Fruit fly (Drosophila melanogaster) whole organism, embryonic: ENCODE data around the gene CG33267.

ENCODE experiments used
- Blimp-1 ChIP-seq: fragments of 200-800 bp; sonication (Bioruptor generic); optimal IDR thresholded peaks from 3 replicates; lab custom pipeline; 2018; ENCODE audit warnings: missing biosample characterization, missing genetic modification characterization, mild to moderate bottlenecking, moderate library complexity, missing genetic modification reagents
- CG1024 ChIP-seq: fragments of 200-800 bp; sonication (Bioruptor generic); IDR thresholded peaks from 2 replicates; pipeline ENCODE4 v1.3.6; 2022; ENCODE audit warnings: missing biosample characterization, missing genetic modification characterization
- CG10959 ChIP-seq: fragments of 200-800 bp; sonication (Bioruptor generic); IDR thresholded peaks from 2 replicates; pipeline ENCODE4 v1.3.6; 2022; ENCODE audit warnings: missing biosample characterization, missing genetic modification characterization
- CG11504 ChIP-seq: fragments of 200-800 bp; sonication (Bioruptor generic); optimal IDR thresholded peaks from 3 replicates; lab custom pipeline; 2019; ENCODE audit warnings: missing biosample characterization, mild to moderate bottlenecking, missing genetic modification characterization, moderate library complexity
- CG12391 ChIP-seq: fragments of 200-800 bp; sonication (Bioruptor generic); optimal IDR thresholded peaks from 3 replicates; lab custom pipeline; 2018; ENCODE audit warnings: missing biosample characterization, mild to moderate bottlenecking, missing genetic modification characterization, moderate library complexity
- CG12659 ChIP-seq: fragments of 200-800 bp; sonication (Bioruptor generic); optimal IDR thresholded peaks from 3 replicates; lab custom pipeline; 2017; ENCODE audit warnings: mild to moderate bottlenecking, missing biosample characterization, missing genetic modification reagents, missing genetic modification characterization
- CG14014 ChIP-seq: fragments of 200-800 bp; sonication (Bioruptor generic); IDR thresholded peaks from 2 replicates; pipeline ENCODE4 v1.3.6; 2022; ENCODE audit warnings: missing biosample characterization, missing genetic modification characterization
- CG17359 ChIP-seq: fragments of 200-800 bp; sonication (Bioruptor generic); optimal IDR thresholded peaks from 3 replicates; lab custom pipeline; 2018; ENCODE audit warnings: missing biosample characterization, mild to moderate bottlenecking, missing genetic modification characterization, moderate library complexity
- CG17912 ChIP-seq: fragments of 200-800 bp; sonication (Bioruptor generic); optimal IDR thresholded peaks from 2 replicates; lab custom pipeline; 2018; ENCODE audit warnings: missing biosample characterization, mild to moderate bottlenecking, missing genetic modification characterization
- CG18599 ChIP-seq: fragments of 200-800 bp; sonication (Bioruptor generic); optimal IDR thresholded peaks from 3 replicates; lab custom pipeline; 2017; ENCODE audit warnings: missing biosample characterization, missing genetic modification characterization, mild to moderate bottlenecking, moderate library complexity, missing genetic modification reagents
- CG2116 ChIP-seq: fragments of 200-800 bp; sonication (Bioruptor generic); optimal IDR thresholded peaks from 3 replicates; lab custom pipeline; 2018; ENCODE audit warnings: missing biosample characterization, mild to moderate bottlenecking, missing genetic modification characterization
- CG30431 ChIP-seq: fragments of 200-800 bp; sonication (Bioruptor generic); optimal IDR thresholded peaks from 2 replicates; lab custom pipeline; 2017; ENCODE audit warnings: missing biosample characterization, missing genetic modification characterization
- CG32767 ChIP-seq: fragments of 200-800 bp; sonication (Bioruptor generic); IDR thresholded peaks from 2 replicates; pipeline ENCODE4 v1.3.6; 2022; ENCODE audit warnings: missing biosample characterization, missing genetic modification characterization
- CG32772 ChIP-seq: fragments of 200-800 bp; sonication (Bioruptor generic); IDR thresholded peaks from 2 replicates; pipeline ENCODE4 v1.3.6; 2022; ENCODE audit warnings: missing biosample characterization, missing genetic modification characterization
- CG33213 ChIP-seq: fragments of 200-800 bp; sonication (Bioruptor generic); optimal IDR thresholded peaks from 3 replicates; lab custom pipeline; 2016; ENCODE audit warnings: missing biosample characterization, missing genetic modification characterization
- CG4854 ChIP-seq: fragments of 200-800 bp; sonication (Bioruptor generic); optimal IDR thresholded peaks from 2 replicates; lab custom pipeline; 2016; ENCODE audit warnings: missing biosample characterization, missing genetic modification characterization, inconsistent platforms
- CG9437 ChIP-seq: fragments of 200-800 bp; sonication (Bioruptor generic); optimal IDR thresholded peaks from 2 replicates; lab custom pipeline; 2018; ENCODE audit warnings: missing biosample characterization, mild to moderate bottlenecking, missing genetic modification characterization
- CG9727 ChIP-seq: fragments of 200-800 bp; sonication (Bioruptor generic); optimal IDR thresholded peaks from 3 replicates; lab custom pipeline; 2017; ENCODE audit warnings: missing biosample characterization, mild to moderate bottlenecking, missing genetic modification characterization
- D19A ChIP-seq: fragments of 200-800 bp; optimal IDR thresholded peaks from 3 replicates; lab custom pipeline; 2019; ENCODE audit warnings: missing biosample characterization, mild to moderate bottlenecking, missing genetic modification characterization, moderate library complexity
- Dek ChIP-seq: fragments of 200-800 bp; sonication (Bioruptor generic); optimal IDR thresholded peaks from 3 replicates; lab custom pipeline; 2019; ENCODE audit warnings: missing biosample characterization, mild to moderate bottlenecking, missing genetic modification characterization, moderate library complexity
- E2f2 ChIP-seq: fragments of 200-800 bp; sonication (Bioruptor generic); IDR thresholded peaks from 2 replicates; pipeline ENCODE4 v1.3.6; 2022; ENCODE audit warnings: missing biosample characterization, missing genetic modification characterization
- H15 ChIP-seq: fragments of 200-800 bp; sonication (Bioruptor generic); IDR thresholded peaks from 3 replicates; pipeline ENCODE4 v1.3.6; 2022; ENCODE audit warnings: missing biosample characterization, missing genetic modification characterization
- HLHmδ ChIP-seq: fragments of 200-800 bp; sonication (Bioruptor generic); optimal IDR thresholded peaks from 2 replicates; lab custom pipeline; 2018; ENCODE audit warnings: missing biosample characterization, mild to moderate bottlenecking, missing genetic modification characterization, moderate library complexity
- Hsf ChIP-seq: fragments of 200-800 bp; sonication (Bioruptor generic); optimal IDR thresholded peaks from 3 replicates; lab custom pipeline; 2016; ENCODE audit warnings: missing biosample characterization, missing genetic modification characterization
- Mad ChIP-seq: fragments of 200-800 bp; sonication (Bioruptor generic); optimal IDR thresholded peaks from 2 replicates; lab custom pipeline; 2016; ENCODE audit warnings: missing biosample characterization, missing genetic modification characterization
- Ravus ChIP-seq: fragments of 200-800 bp; sonication (Bioruptor generic); IDR thresholded peaks from 2 replicates; pipeline ENCODE4 v1.3.6; 2022; ENCODE audit warnings: missing biosample characterization, missing genetic modification characterization
- Ssrp ChIP-seq: fragments of 200-800 bp; sonication (Bioruptor generic); optimal IDR thresholded peaks from 2 replicates; lab custom pipeline; 2018; ENCODE audit warnings: missing biosample characterization, mild to moderate bottlenecking, missing genetic modification characterization, moderate library complexity
- aop ChIP-seq: fragments of 200-800 bp; sonication (Bioruptor generic); IDR thresholded peaks from 2 replicates; pipeline ENCODE4 v1.3.6; 2022; ENCODE audit warnings: missing biosample characterization, missing genetic modification characterization
- bab2 ChIP-seq: fragments of 200-800 bp; sonication (Bioruptor generic); optimal IDR thresholded peaks from 2 replicates; lab custom pipeline; 2016; ENCODE audit warnings: missing biosample characterization, missing genetic modification characterization
- bbx ChIP-seq: fragments of 200-800 bp; sonication (Bioruptor generic); IDR thresholded peaks from 2 replicates; pipeline ENCODE4 v1.3.6; 2022; ENCODE audit warnings: missing biosample characterization, missing genetic modification characterization; ENCODE audit not compliant: partially characterized antibody
- bowl ChIP-seq: fragments of 200-800 bp; sonication (Bioruptor generic); IDR thresholded peaks from 2 replicates; pipeline ENCODE4 v1.3.6; 2022; ENCODE audit warnings: missing biosample characterization, missing genetic modification characterization
- cwo ChIP-seq: fragments of 200-800 bp; sonication (Bioruptor generic); optimal IDR thresholded peaks from 3 replicates; lab custom pipeline; 2017; ENCODE audit warnings: missing biosample characterization, missing genetic modification characterization, mild to moderate bottlenecking, moderate library complexity, missing genetic modification reagents
- dan ChIP-seq: fragments of 200-800 bp; sonication (Bioruptor generic); IDR thresholded peaks from 2 replicates; pipeline ENCODE4 v1.3.6; 2022; ENCODE audit warnings: missing biosample characterization, missing genetic modification characterization
- ewg ChIP-seq: fragments of 200-800 bp; sonication (Bioruptor generic); optimal IDR thresholded peaks from 3 replicates; lab custom pipeline; 2017; ENCODE audit warnings: mild to moderate bottlenecking, missing biosample characterization, missing genetic modification reagents, missing genetic modification characterization
- exex ChIP-seq: fragments of 200-800 bp; sonication (Bioruptor generic); optimal IDR thresholded peaks from 4 replicates; lab custom pipeline; 2018; ENCODE audit warnings: missing biosample characterization, mild to moderate bottlenecking, missing genetic modification characterization, moderate library complexity
- ham ChIP-seq: fragments of 200-800 bp; sonication (Bioruptor generic); IDR thresholded peaks from 2 replicates; pipeline ENCODE4 v1.3.6; 2022; ENCODE audit warnings: missing biosample characterization, missing genetic modification characterization
- lab ChIP-seq: fragments of 200-800 bp; sonication (Bioruptor generic); optimal IDR thresholded peaks from 3 replicates; lab custom pipeline; 2017; ENCODE audit warnings: missing biosample characterization, missing genetic modification characterization, mild to moderate bottlenecking, moderate library complexity, missing genetic modification reagents
- nerfin-1 ChIP-seq: fragments of 200-800 bp; sonication (Bioruptor generic); optimal IDR thresholded peaks from 3 replicates; lab custom pipeline; 2019; ENCODE audit warnings: missing biosample characterization, mild to moderate bottlenecking, missing genetic modification characterization, moderate library complexity
- nerfin-2 ChIP-seq: fragments of 200-800 bp; sonication (Bioruptor generic); IDR thresholded peaks from 2 replicates; pipeline ENCODE4 v1.3.6; 2022; ENCODE audit warnings: missing biosample characterization, missing genetic modification characterization; ENCODE audit not compliant: partially characterized antibody
- nom ChIP-seq: fragments of 200-800 bp; sonication (Bioruptor generic); optimal IDR thresholded peaks from 2 replicates; lab custom pipeline; 2017; ENCODE audit warnings: missing biosample characterization, missing genetic modification characterization, mild to moderate bottlenecking, moderate library complexity, missing genetic modification reagents
- pb ChIP-seq: fragments of 200-800 bp; sonication (Bioruptor generic); optimal IDR thresholded peaks from 3 replicates; lab custom pipeline; 2016; ENCODE audit warnings: missing biosample characterization, missing genetic modification characterization
- pros ChIP-seq: fragments of 200-800 bp; sonication (Bioruptor generic); optimal IDR thresholded peaks from 3 replicates; lab custom pipeline; 2019; ENCODE audit warnings: missing biosample characterization, mild to moderate bottlenecking, missing genetic modification characterization, moderate library complexity
- sd ChIP-seq: fragments of 200-800 bp; sonication (Bioruptor generic); optimal IDR thresholded peaks from 3 replicates; lab custom pipeline; 2018; ENCODE audit warnings: missing biosample characterization, mild to moderate bottlenecking, missing genetic modification characterization, moderate library complexity
- sens-2 ChIP-seq: fragments of 200-800 bp; sonication (Bioruptor generic); IDR thresholded peaks from 2 replicates; pipeline ENCODE4 v1.3.6; 2022; ENCODE audit warnings: missing biosample characterization, missing genetic modification characterization
- slbo ChIP-seq: fragments of 200-800 bp; sonication (Bioruptor generic); IDR thresholded peaks from 2 replicates; pipeline ENCODE4 v1.3.6; 2022; ENCODE audit warnings: missing biosample characterization, missing genetic modification characterization
- tin ChIP-seq: fragments of 200-800 bp; sonication (Bioruptor generic); optimal IDR thresholded peaks from 3 replicates; lab custom pipeline; 2016; ENCODE audit warnings: missing biosample characterization, missing genetic modification characterization
- trh ChIP-seq: fragments of 200-800 bp; sonication (Bioruptor generic); optimal IDR thresholded peaks from 2 replicates; lab custom pipeline; 2016; ENCODE audit warnings: missing biosample characterization, missing genetic modification characterization
- zfh1 ChIP-seq: fragments of 200-800 bp; sonication (Bioruptor generic); IDR thresholded peaks from 3 replicates; pipeline ENCODE4 v1.3.6; 2022; ENCODE audit warnings: missing biosample characterization, missing genetic modification characterization

The CG33267 gene

dm6 chr3L:11587720-11588580 is 23.7 kb downstream of the CG33267 start, which contains the start of gene rt (continued):
- TF ChIP-seq CG17359 (tag; lab: Kevin White, UChicago) (peak; percentile 31), bowl (GFP tag; lab: Robert Waterston, UW) (no peak), Ravus (GFP tag; lab: Robert Waterston, UW) (no peak), nom (GFP tag; lab: Kevin White, UChicago) (no peak), E2f2 (GFP tag; lab: Robert Waterston, UW) (peak; percentile 31; the same call in 1 of the 2 replicates), H15 (GFP tag; lab: Robert Waterston, UW) (no peak), pb (GFP tag; lab: Kevin White, UChicago) (no peak), cwo (GFP tag; lab: Kevin White, UChicago) (peak; percentile 1), CG17912 (GFP tag; lab: Kevin White, UChicago) (no peak), nerfin-1 (tag; lab: Kevin White, UChicago) (peak; percentile 70), CG9437 (peak; percentile 21), CG1024 (GFP tag; lab: Robert Waterston, UW) (0 out of 2 replicates have a peak, but pooled peaks have one; percentile 36), CG30431 (GFP tag; lab: Kevin White, UChicago) (peak; percentile 31), ham (GFP tag; lab: Robert Waterston, UW) (no peak), dan (GFP tag; lab: Robert Waterston, UW) (no peak), exex (tag; lab: Kevin White, UChicago) (no peak), CG12391 (tag; lab: Kevin White, UChicago) (peak; percentile 59), CG32767 (GFP tag; lab: Robert Waterston, UW) (peak; percentile 50; the same call in 1 of the 2 replicates), nerfin-2 (GFP tag; lab: Robert Waterston, UW) (no peak), CG33213 (peak; percentile 4), tin (GFP tag; lab: Kevin White, UChicago) (peak; percentile 34), Blimp-1 (GFP tag; lab: Kevin White, UChicago) (peak; percentile 15), CG4854 (GFP tag; lab: Kevin White, UChicago) (peak; percentile 4), HLHmδ (no peak), CG18599 (GFP tag; lab: Kevin White, UChicago) (no peak), CG14014 (GFP tag; lab: Robert Waterston, UW) (0 out of 2 replicates have a peak, but pooled peaks have one; percentile 7), ewg (GFP tag; lab: Kevin White, UChicago) (peak; percentile 72), lab (GFP tag; lab: Kevin White, UChicago) (peak; percentile 15), bbx (GFP tag; lab: Robert Waterston, UW) (no peak), Mad (GFP tag; lab: Kevin White, UChicago) (peak; percentile 27), aop (peak; percentile 37; the same call in 1 of the 2 replicates), Dek (tag; lab: Kevin White, UChicago) (no peak), CG10959 (GFP tag; lab: Robert Waterston, UW) (0 out of 2 replicates have a peak, but pooled peaks have one; percentile 33), CG12659 (GFP tag; lab: Kevin White, UChicago) (peak; percentile 32), sd (tag; lab: Kevin White, UChicago) (peak; percentile 90), trh (no peak), pros (GFP tag; lab: Kevin White, UChicago) (no peak), bab2 (peak; percentile 14), Ssrp (tag; lab: Kevin White, UChicago) (peak; percentile 68), CG11504 (tag; lab: Kevin White, UChicago) (peak; percentile 66), zfh1 (GFP tag; lab: Robert Waterston, UW) (peak; percentile 67), CG2116 (GFP tag; lab: Kevin White, UChicago) (peak; percentile 0), CG9727 (GFP tag; lab: Kevin White, UChicago) (peak; percentile 64), sens-2 (GFP tag; lab: Robert Waterston, UW) (peak; percentile 27; the same call in 1 of the 2 replicates), D19A (tag; lab: Kevin White, UChicago) (peak; percentile 58), Hsf (GFP tag; lab: Kevin White, UChicago) (peak; percentile 63), CG32772 (GFP tag; lab: Robert Waterston, UW) (0 out of 2 replicates have a peak, but pooled peaks have one; percentile 27), slbo (no peak)
